Fruit fly (Drosophila melanogaster) whole organism, embryonic: ENCODE data around the gene sra.

ENCODE experiments used
- Awh ChIP-seq: fragments of 200-800 bp; sonication (Bioruptor generic); IDR thresholded peaks from 2 replicates; pipeline ENCODE4, ENCODE4 v1.3.6; 2022; ENCODE audit warnings: missing biosample characterization, missing genetic modification characterization
- Bgb ChIP-seq: fragments of 200-800 bp; sonication (Bioruptor generic); IDR thresholded peaks from 2 replicates; pipeline ENCODE4 v1.3.6; 2022; ENCODE audit warnings: missing biosample characterization, missing genetic modification characterization; ENCODE audit not compliant: partially characterized antibody
- C15 ChIP-seq: fragments of 200-800 bp; sonication (Bioruptor generic); IDR thresholded peaks from 3 replicates; pipeline ENCODE4 v1.3.6; 2022; ENCODE audit warnings: missing biosample characterization, missing genetic modification characterization
- CG10366 ChIP-seq: fragments of 200-800 bp; sonication (Bioruptor generic); IDR thresholded peaks from 2 replicates; pipeline ENCODE4 v1.3.6; 2022; ENCODE audit warnings: missing biosample characterization, missing genetic modification characterization
- CG10654 ChIP-seq: fragments of 200-800 bp; sonication (Bioruptor generic); optimal IDR thresholded peaks from 2 replicates; lab custom pipeline; 2016; ENCODE audit warnings: missing biosample characterization, missing genetic modification characterization
- CG11085 ChIP-seq: fragments of 200-800 bp; sonication (Bioruptor generic); IDR thresholded peaks from 2 replicates; pipeline ENCODE4 v1.3.6; 2022; ENCODE audit warnings: missing biosample characterization, missing genetic modification characterization
- CG11696 ChIP-seq: fragments of 200-800 bp; sonication (Bioruptor generic); IDR thresholded peaks from 2 replicates; pipeline ENCODE4 v1.3.6; 2022; ENCODE audit warnings: missing biosample characterization, missing genetic modification characterization
- CG15073 ChIP-seq: fragments of 200-800 bp; sonication (Bioruptor generic); optimal IDR thresholded peaks from 2 replicates; lab custom pipeline; 2016; ENCODE audit warnings: missing biosample characterization, missing genetic modification characterization
- CG15269 ChIP-seq: fragments of 200-800 bp; sonication (Bioruptor generic); optimal IDR thresholded peaks from 2 replicates; lab custom pipeline; 2018; ENCODE audit warnings: missing biosample characterization, mild to moderate bottlenecking, missing genetic modification characterization, moderate library complexity
- CG17568 ChIP-seq: fragments of 200-800 bp; sonication (Bioruptor generic); optimal IDR thresholded peaks from 2 replicates; lab custom pipeline; 2018; ENCODE audit warnings: missing biosample characterization, mild to moderate bottlenecking, missing genetic modification characterization, moderate library complexity
- CG2129 ChIP-seq: fragments of 200-800 bp; sonication (Bioruptor generic); IDR thresholded peaks from 2 replicates; pipeline ENCODE4 v1.3.6; 2022; ENCODE audit warnings: missing biosample characterization, missing genetic modification characterization; ENCODE audit not compliant: partially characterized antibody
- CG30431 ChIP-seq: fragments of 200-800 bp; sonication (Bioruptor generic); optimal IDR thresholded peaks from 2 replicates; lab custom pipeline; 2017; ENCODE audit warnings: missing biosample characterization, missing genetic modification characterization
- CG34224 ChIP-seq: fragments of 200-800 bp; sonication (Bioruptor generic); IDR thresholded peaks from 3 replicates; pipeline ENCODE4 v1.3.6; 2022; ENCODE audit warnings: missing biosample characterization, missing genetic modification characterization; ENCODE audit not compliant: partially characterized antibody
- CG3847 ChIP-seq: fragments of 200-800 bp; sonication (Bioruptor generic); IDR thresholded peaks from 2 replicates; pipeline ENCODE4 v1.3.6; 2022; ENCODE audit warnings: missing biosample characterization, missing genetic modification characterization
- CG3995 ChIP-seq: fragments of 200-800 bp; sonication (Bioruptor generic); optimal IDR thresholded peaks from 3 replicates; lab custom pipeline; 2016; ENCODE audit warnings: missing biosample characterization, missing genetic modification characterization
- CG6175 ChIP-seq: fragments of 200-800 bp; sonication (Bioruptor generic); IDR thresholded peaks from 3 replicates; pipeline ENCODE4 v1.3.6; 2022; ENCODE audit warnings: missing biosample characterization, missing genetic modification characterization
- CG6791 ChIP-seq: fragments of 200-800 bp; sonication (Bioruptor generic); IDR thresholded peaks from 3 replicates; pipeline ENCODE4 v1.3.6; 2022; ENCODE audit warnings: missing biosample characterization, missing genetic modification characterization; ENCODE audit not compliant: partially characterized antibody
- CG8478 ChIP-seq: fragments of >200 bp; optimal IDR thresholded peaks from 2 replicates; lab custom pipeline; 2018
- CG9727 ChIP-seq: fragments of 200-800 bp; sonication (Bioruptor generic); optimal IDR thresholded peaks from 3 replicates; lab custom pipeline; 2017; ENCODE audit warnings: missing biosample characterization, mild to moderate bottlenecking, missing genetic modification characterization
- CHES-1-like ChIP-seq: fragments of 200-800 bp; sonication (Bioruptor generic); optimal IDR thresholded peaks from 2 replicates; lab custom pipeline; 2016; ENCODE audit warnings: missing biosample characterization, missing genetic modification characterization
- D19A ChIP-seq: fragments of 200-800 bp; optimal IDR thresholded peaks from 3 replicates; lab custom pipeline; 2019; ENCODE audit warnings: missing biosample characterization, mild to moderate bottlenecking, missing genetic modification characterization, moderate library complexity
- D19B ChIP-seq: fragments of 200-800 bp; sonication (Bioruptor generic); optimal IDR thresholded peaks from 2 replicates; lab custom pipeline; 2017; ENCODE audit warnings: missing biosample characterization, mild to moderate bottlenecking, missing genetic modification characterization
- Gug ChIP-seq: fragments of 200-800 bp; sonication (Bioruptor generic); IDR thresholded peaks from 4 replicates; pipeline ENCODE4 v1.3.6; 2022; ENCODE audit warnings: missing biosample characterization, missing genetic modification characterization
- HLH54F ChIP-seq: fragments of 200-800 bp; sonication (Bioruptor generic); optimal IDR thresholded peaks from 3 replicates; lab custom pipeline; 2016; ENCODE audit warnings: missing biosample characterization, missing genetic modification characterization
- Hmr ChIP-seq: fragments of 200-800 bp; sonication (Bioruptor generic); optimal IDR thresholded peaks from 3 replicates; lab custom pipeline; 2017; ENCODE audit warnings: mild to moderate bottlenecking, missing biosample characterization, missing genetic modification reagents, missing genetic modification characterization
- Hr3 ChIP-seq: fragments of 200-800 bp; sonication (Bioruptor generic); optimal IDR thresholded peaks from 3 replicates; lab custom pipeline; 2016; ENCODE audit warnings: missing biosample characterization, missing genetic modification characterization
- Hr39 ChIP-seq: fragments of >200 bp; optimal IDR thresholded peaks from 2 replicates; lab custom pipeline; 2017
- Jarid2 ChIP-seq: fragments of 200-800 bp; sonication (Bioruptor generic); optimal IDR thresholded peaks from 3 replicates; lab custom pipeline; 2017; ENCODE audit warnings: mild to moderate bottlenecking, missing biosample characterization, missing genetic modification reagents, missing genetic modification characterization
- Mad ChIP-seq: fragments of 200-800 bp; sonication (Bioruptor generic); optimal IDR thresholded peaks from 2 replicates; lab custom pipeline; 2016; ENCODE audit warnings: missing biosample characterization, missing genetic modification characterization
- Meics ChIP-seq: fragments of 200-800 bp; sonication (Bioruptor generic); optimal IDR thresholded peaks from 2 replicates; lab custom pipeline; 2017; ENCODE audit warnings: missing biosample characterization, mild to moderate bottlenecking, missing genetic modification characterization
- PHDP ChIP-seq: fragments of 200-800 bp; sonication (Bioruptor generic); optimal IDR thresholded peaks from 3 replicates; lab custom pipeline; 2018; ENCODE audit warnings: missing biosample characterization, mild to moderate bottlenecking, missing genetic modification characterization, moderate library complexity
- Poxn ChIP-seq: fragments of 200-800 bp; sonication (Bioruptor generic); IDR thresholded peaks from 2 replicates; pipeline ENCODE4 v1.3.6; 2022; ENCODE audit warnings: missing biosample characterization, missing genetic modification characterization
- Sry-δ ChIP-seq: fragments of 200-800 bp; sonication (Bioruptor generic); optimal IDR thresholded peaks from 2 replicates; lab custom pipeline; 2016; ENCODE audit warnings: missing biosample characterization, missing genetic modification characterization
- Vsx1 ChIP-seq: fragments of 200-800 bp; sonication (Bioruptor generic); optimal IDR thresholded peaks from 2 replicates; lab custom pipeline; 2017; ENCODE audit warnings: missing biosample characterization, mild to moderate bottlenecking, missing genetic modification characterization, missing genetic modification reagents
- YL-1 ChIP-seq: fragments of 200-800 bp; sonication (Bioruptor generic); optimal IDR thresholded peaks from 3 replicates; lab custom pipeline; 2017; ENCODE audit warnings: missing biosample characterization, mild to moderate bottlenecking, missing genetic modification characterization
- aop ChIP-seq: fragments of 200-800 bp; sonication (Bioruptor generic); IDR thresholded peaks from 2 replicates; pipeline ENCODE4 v1.3.6; 2022; ENCODE audit warnings: missing biosample characterization, missing genetic modification characterization
- br ChIP-seq: fragments of >200 bp; optimal IDR thresholded peaks from 2 replicates; lab custom pipeline; 2017
- gsb ChIP-seq: fragments of 200-800 bp; sonication (Bioruptor generic); IDR thresholded peaks from 2 replicates; pipeline ENCODE4 v1.3.6; 2022; ENCODE audit warnings: missing biosample characterization, missing genetic modification characterization
- gsb-n ChIP-seq: fragments of 200-800 bp; sonication (Bioruptor generic); optimal IDR thresholded peaks from 3 replicates; lab custom pipeline; 2018; ENCODE audit warnings: missing biosample characterization, mild to moderate bottlenecking, missing genetic modification characterization
- h ChIP-seq: fragments of >200 bp; optimal IDR thresholded peaks from 2 replicates; lab custom pipeline; 2017
- her ChIP-seq: fragments of 200-800 bp; sonication (Bioruptor generic); optimal IDR thresholded peaks from 2 replicates; lab custom pipeline; 2016; ENCODE audit warnings: missing biosample characterization, missing genetic modification characterization
- hkb ChIP-seq, 2 experiments: fragments of 200-800 bp in 1 of 2; fragments of >200 bp in 1 of 2; sonication (Bioruptor generic) in 1 of 2; IDR thresholded peaks in 1 of 2; optimal IDR thresholded peaks in 1 of 2; 2 replicates each; pipeline versions ENCODE4 v1.3.6 to Lab custom; 2017 to 2022; ENCODE audit warnings: missing biosample characterization in 1 of 2, missing genetic modification characterization in 1 of 2
- onecut ChIP-seq: fragments of 200-800 bp; sonication (Bioruptor generic); IDR thresholded peaks from 2 replicates; pipeline ENCODE4 v1.3.6; 2022; ENCODE audit warnings: missing biosample characterization, missing genetic modification characterization
- pho ChIP-seq: fragments of 200-800 bp; sonication (Bioruptor generic); optimal IDR thresholded peaks from 2 replicates; lab custom pipeline; 2016; ENCODE audit warnings: missing biosample characterization, missing genetic modification characterization
- pum ChIP-seq: fragments of 200-800 bp; sonication (Bioruptor generic); optimal IDR thresholded peaks from 2 replicates; lab custom pipeline; 2016; ENCODE audit warnings: missing biosample characterization, missing genetic modification characterization
- pzg ChIP-seq: fragments of 200-800 bp; sonication (Bioruptor generic); optimal IDR thresholded peaks from 3 replicates; lab custom pipeline; 2018; ENCODE audit warnings: missing biosample characterization, mild to moderate bottlenecking, missing genetic modification characterization, moderate library complexity
- row ChIP-seq: fragments of 200-800 bp; sonication (Bioruptor generic); IDR thresholded peaks from 3 replicates; pipeline ENCODE4 v1.3.6; 2022; ENCODE audit warnings: missing biosample characterization, missing genetic modification characterization
- sima ChIP-seq: fragments of 200-800 bp; sonication (Bioruptor generic); optimal IDR thresholded peaks from 2 replicates; lab custom pipeline; 2016; ENCODE audit warnings: missing biosample characterization, missing genetic modification characterization
- stc ChIP-seq: fragments of 200-800 bp; sonication (Bioruptor generic); IDR thresholded peaks from 2 replicates; pipeline ENCODE4 v1.3.6; 2022; ENCODE audit warnings: missing biosample characterization, missing genetic modification characterization
- tx ChIP-seq: fragments of 200-800 bp; sonication (Bioruptor generic); optimal IDR thresholded peaks from 2 replicates; lab custom pipeline; 2016; ENCODE audit warnings: missing biosample characterization, missing genetic modification characterization
- vvl ChIP-seq: fragments of 200-800 bp; sonication (Bioruptor generic); IDR thresholded peaks from 2 replicates; pipeline ENCODE4 v1.3.6; 2022; ENCODE audit warnings: missing biosample characterization, missing genetic modification characterization
- yki ChIP-seq: fragments of >200 bp; optimal IDR thresholded peaks from 3 replicates; lab custom pipeline; 2018

sra gene

DNA sequence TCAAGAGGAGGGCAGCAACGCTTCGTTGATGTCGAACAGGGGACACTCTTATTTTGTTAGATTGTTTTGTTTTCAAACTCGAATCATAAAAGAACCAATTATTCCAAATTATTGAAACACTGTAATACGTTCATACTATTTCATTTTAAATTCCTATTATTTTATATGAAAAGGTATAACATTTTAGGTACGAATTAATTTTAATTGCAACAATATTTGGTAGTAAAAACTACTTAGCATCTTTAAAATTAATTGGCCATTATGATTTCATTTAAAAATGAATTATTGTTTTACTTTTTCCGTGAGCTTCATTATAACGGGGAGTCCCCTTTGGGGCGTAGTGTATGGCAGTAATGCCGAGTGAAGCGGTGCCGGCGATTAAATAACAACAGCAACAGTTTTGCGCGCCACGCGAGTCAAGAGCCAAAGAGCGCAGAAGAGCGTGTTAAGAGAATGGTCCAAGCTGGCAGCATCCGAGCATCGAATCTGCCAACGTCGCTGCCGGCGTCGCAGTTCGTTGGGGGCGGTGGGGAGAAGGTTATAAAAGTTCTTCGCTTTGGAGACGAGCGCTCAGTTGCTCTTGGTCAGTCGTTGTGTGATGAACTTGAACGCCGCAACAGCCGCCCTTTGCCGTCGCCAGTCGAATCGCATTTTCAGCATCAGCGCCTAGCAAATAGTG lies 29.1 kb upstream of the sra start (continued):
- no peak for TF ChIP-seq CG6791 (GFP tag; lab: Robert Waterston, UW)
- TF ChIP-seq Hr3 (GFP tag; lab: Kevin White, UChicago), result peak; percentile 20
- TF ChIP-seq CG9727 (GFP tag; lab: Kevin White, UChicago), result peak; percentile 50
- TF ChIP-seq C15 (GFP tag; lab: Robert Waterston, UW), result no peak
- no peak for TF ChIP-seq Hr39 (lab: Kevin White, UChicago)
- TF ChIP-seq sima (GFP tag; lab: Kevin White, UChicago), result no peak
- TF ChIP-seq CG6175 (GFP tag; lab: Robert Waterston, UW), result 0 out of 3 replicates have a peak, but pooled peaks have one; percentile 50
- no peak for TF ChIP-seq CG3995 (GFP tag; lab: Kevin White, UChicago)
- no peak for TF ChIP-seq Awh (GFP tag; lab: Robert Waterston, UW)
- TF ChIP-seq yki, result no peak
- 0 out of 2 replicates have a peak, but pooled peaks have one; percentile 5 for TF ChIP-seq Poxn (GFP tag; lab: Robert Waterston, UW)
- TF ChIP-seq CG10654 (GFP tag; lab: Kevin White, UChicago), result no peak
- TF ChIP-seq onecut (GFP tag; lab: Robert Waterston, UW), result no peak
- peak; percentile 57 for TF ChIP-seq stc (GFP tag; lab: Robert Waterston, UW)
- no peak for TF ChIP-seq pum (GFP tag; lab: Kevin White, UChicago)
- no peak for TF ChIP-seq Gug
- 0 out of 2 replicates have a peak, but pooled peaks have one; percentile 23 for TF ChIP-seq CG3847
- no peak for TF ChIP-seq CG11085 (GFP tag; lab: Robert Waterston, UW)
- peak; percentile 59 for TF ChIP-seq Bgb (GFP tag; lab: Robert Waterston, UW)
- no peak for TF ChIP-seq vvl (GFP tag; lab: Robert Waterston, UW)
- TF ChIP-seq her (GFP tag; lab: Kevin White, UChicago), result peak; percentile 40
- no peak for TF ChIP-seq CG30431 (GFP tag; lab: Kevin White, UChicago)
- TF ChIP-seq CG10366 (GFP tag; lab: Robert Waterston, UW), result peak; percentile 11; the same call in 1 of the 2 replicates
- peak; percentile 51; the same call in 1 of the 3 replicates for TF ChIP-seq CG34224 (GFP tag; lab: Robert Waterston, UW)
- TF ChIP-seq CHES-1-like (GFP tag; lab: Kevin White, UChicago), result no peak
- no peak for TF ChIP-seq gsb (GFP tag; lab: Robert Waterston, UW)
- no peak for TF ChIP-seq HLH54F (GFP tag; lab: Kevin White, UChicago)
- TF ChIP-seq PHDP (tag; lab: Kevin White, UChicago), result peak; percentile 43
- peak; percentile 34 for TF ChIP-seq Hmr (GFP tag; lab: Kevin White, UChicago)
- TF ChIP-seq CG15269 (tag; lab: Kevin White, UChicago), result peak; percentile 61
- peak; percentile 67 for TF ChIP-seq row (GFP tag; lab: Robert Waterston, UW)
- no peak for TF ChIP-seq aop (GFP tag; lab: Robert Waterston, UW)
- no peak for TF ChIP-seq hkb (optimal IDR thresholded peaks at IDR 0.05; lab: Kevin White, UChicago)
- TF ChIP-seq hkb (GFP tag; IDR thresholded peaks at IDR 0.05; lab: Robert Waterston, UW), result no peak; the same call in 1 of the 2 replicates
- TF ChIP-seq tx (GFP tag; lab: Kevin White, UChicago), result no peak
- TF ChIP-seq gsb-n (tag; lab: Kevin White, UChicago), result no peak
- TF ChIP-seq CG2129 (GFP tag; lab: Robert Waterston, UW), result no peak
- no peak for TF ChIP-seq D19B (GFP tag; lab: Kevin White, UChicago)
- no peak for TF ChIP-seq YL-1 (GFP tag; lab: Kevin White, UChicago)
- TF ChIP-seq CG8478, result no peak
- no peak for TF ChIP-seq CG15073
- no peak for TF ChIP-seq Vsx1 (GFP tag; lab: Kevin White, UChicago)
- TF ChIP-seq h (lab: Kevin White, UChicago), result no peak
- no peak for TF ChIP-seq CG11696 (GFP tag; lab: Robert Waterston, UW)
- TF ChIP-seq Mad, result no peak
- TF ChIP-seq CG17568 (GFP tag; lab: Kevin White, UChicago), result no peak
- TF ChIP-seq pho (GFP tag; lab: Kevin White, UChicago), result no peak
- peak; percentile 81 for TF ChIP-seq Jarid2 (GFP tag; lab: Kevin White, UChicago)
- peak; percentile 90 for TF ChIP-seq D19A (tag; lab: Kevin White, UChicago)
- no peak for TF ChIP-seq pzg
- TF ChIP-seq Sry-δ (GFP tag; lab: Kevin White, UChicago), result no peak
- TF ChIP-seq br (lab: Kevin White, UChicago), result no peak
- peak; percentile 64 for TF ChIP-seq Meics (GFP tag; lab: Kevin White, UChicago)
